Fruit fly (Drosophila melanogaster) whole organism, pupa: ENCODE results near the gene Rpt4R.

Source experiments
- CG12605 ChIP-seq: fragments of 200-800 bp; sonication (Bioruptor generic); IDR thresholded peaks from 2 replicates; pipeline ENCODE4 v1.3.6; 2022; ENCODE audit warnings: missing biosample characterization, missing genetic modification characterization
- CG15710 ChIP-seq: fragments of 200-800 bp; sonication (Bioruptor generic); optimal IDR thresholded peaks from 2 replicates; lab custom pipeline; 2018; ENCODE audit warnings: missing biosample characterization, mild to moderate bottlenecking, missing genetic modification characterization, moderate library complexity
- CG17806 ChIP-seq: fragments of 200-800 bp; sonication (Bioruptor generic); optimal IDR thresholded peaks from 2 replicates; lab custom pipeline; 2018; ENCODE audit warnings: missing biosample characterization, mild to moderate bottlenecking, missing genetic modification characterization, moderate library complexity
- CG32121 ChIP-seq: fragments of 200-800 bp; sonication (Bioruptor generic); IDR thresholded peaks from 2 replicates; pipeline ENCODE4 v1.3.6; 2022; ENCODE audit warnings: missing biosample characterization, missing genetic modification characterization
- CG8159 ChIP-seq: fragments of 200-800 bp; sonication (Bioruptor generic); optimal IDR thresholded peaks from 3 replicates; lab custom pipeline; 2018; ENCODE audit warnings: missing biosample characterization, mild to moderate bottlenecking, missing genetic modification characterization, moderate library complexity
- Pif1B ChIP-seq: fragments of 200-800 bp; sonication (Bioruptor generic); optimal IDR thresholded peaks from 3 replicates; lab custom pipeline; 2016; ENCODE audit warnings: missing biosample characterization, missing genetic modification characterization
- Snoo ChIP-seq: fragments of 200-800 bp; sonication (Bioruptor generic); optimal IDR thresholded peaks from 3 replicates; lab custom pipeline; 2017; ENCODE audit warnings: missing biosample characterization, mild to moderate bottlenecking, missing genetic modification characterization, inconsistent platforms
- fd96Ca ChIP-seq: fragments of 200-800 bp; sonication (Bioruptor generic); IDR thresholded peaks from 3 replicates; pipeline ENCODE4 v1.3.6; 2022; ENCODE audit warnings: missing biosample characterization, missing genetic modification characterization
- gl ChIP-seq: fragments of 200-800 bp; sonication (Bioruptor generic); optimal IDR thresholded peaks from 2 replicates; lab custom pipeline; 2018; ENCODE audit warnings: missing biosample characterization, mild to moderate bottlenecking, missing genetic modification characterization

DNA sequence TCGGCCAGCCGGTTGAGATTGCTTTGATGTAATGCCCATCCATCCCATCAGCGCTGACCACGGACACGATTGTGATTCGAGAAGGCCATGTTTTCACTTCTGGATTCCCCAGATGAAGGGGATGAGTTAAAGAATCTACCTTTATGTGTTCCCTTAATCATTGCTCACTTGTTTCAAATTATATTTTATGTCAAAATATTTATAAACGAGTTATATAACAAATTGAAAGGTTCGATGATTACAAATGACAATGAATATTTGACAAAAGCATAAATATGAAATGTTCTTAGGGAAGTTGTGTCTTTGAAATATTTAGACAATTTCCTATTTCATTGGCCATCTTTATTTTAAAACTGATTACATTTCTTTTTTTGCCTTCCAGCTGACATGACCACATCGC lies 10.1 kb upstream of the Rpt4R start:
- TF ChIP-seq gl (tag; lab: Kevin White, UChicago): no peak
- no peak for TF ChIP-seq CG15710 (tag; lab: Kevin White, UChicago)
- TF ChIP-seq fd96Ca (GFP tag; lab: Robert Waterston, UW): no peak
- TF ChIP-seq Snoo (tag; lab: Kevin White, UChicago): no peak
- TF ChIP-seq CG8159 (tag; lab: Kevin White, UChicago): no peak
- TF ChIP-seq CG12605 (GFP tag; lab: Robert Waterston, UW): no peak
- TF ChIP-seq CG17806 (tag; lab: Kevin White, UChicago): no peak
- TF ChIP-seq CG32121 (GFP tag; lab: Robert Waterston, UW): no peak
- no peak for TF ChIP-seq Pif1B (GFP tag; lab: Kevin White, UChicago)
